Fruit fly (Drosophila melanogaster) whole organism, embryonic: ENCODE results near the gene Bet3.
A peak's percentile ranks its signal among the peaks of the same experiment; 100 is the strongest.

Source experiments
- Antp ChIP-seq: fragments of 200-800 bp; sonication (Bioruptor generic); optimal IDR thresholded peaks from 3 replicates; lab custom pipeline; 2016; ENCODE audit warnings: missing biosample characterization, missing genetic modification characterization
- Asciz ChIP-seq: fragments of 200-800 bp; sonication (Bioruptor generic); optimal IDR thresholded peaks from 2 replicates; lab custom pipeline; 2017; ENCODE audit warnings: missing biosample characterization, mild to moderate bottlenecking, missing genetic modification characterization, missing genetic modification reagents
- CG10267 ChIP-seq: fragments of 200-800 bp; sonication (Bioruptor generic); optimal IDR thresholded peaks from 2 replicates; lab custom pipeline; 2018; ENCODE audit warnings: missing biosample characterization, mild to moderate bottlenecking, missing genetic modification characterization, moderate library complexity
- CG10462 ChIP-seq: fragments of 200-800 bp; sonication (Bioruptor generic); optimal IDR thresholded peaks from 2 replicates; lab custom pipeline; 2016; ENCODE audit warnings: missing biosample characterization, missing genetic modification characterization
- CG10565 ChIP-seq: fragments of 200-800 bp; sonication (Bioruptor generic); optimal IDR thresholded peaks from 3 replicates; lab custom pipeline; 2016; ENCODE audit warnings: missing biosample characterization, mild to moderate bottlenecking, missing genetic modification characterization
- CG11456 ChIP-seq: fragments of 200-800 bp; sonication (Bioruptor generic); IDR thresholded peaks from 3 replicates; pipeline ENCODE4 v1.3.6; 2022; ENCODE audit warnings: missing biosample characterization, missing genetic modification characterization
- CG12769 ChIP-seq: fragments of 200-800 bp; sonication (Bioruptor generic); optimal IDR thresholded peaks from 2 replicates; lab custom pipeline; 2019; ENCODE audit warnings: missing biosample characterization, mild to moderate bottlenecking, missing genetic modification characterization, moderate library complexity
- CG13424 ChIP-seq: fragments of 200-800 bp; sonication (Bioruptor generic); optimal IDR thresholded peaks from 2 replicates; lab custom pipeline; 2019; ENCODE audit warnings: missing biosample characterization, mild to moderate bottlenecking, missing genetic modification characterization, moderate library complexity
- CG14710 ChIP-seq: fragments of 200-800 bp; sonication (Bioruptor generic); optimal IDR thresholded peaks from 3 replicates; lab custom pipeline; 2019; ENCODE audit warnings: missing biosample characterization, mild to moderate bottlenecking, missing genetic modification characterization, moderate library complexity
- CG15696 ChIP-seq: fragments of 200-800 bp; sonication (Bioruptor generic); optimal IDR thresholded peaks from 2 replicates; lab custom pipeline; 2019; ENCODE audit warnings: missing biosample characterization, mild to moderate bottlenecking, missing genetic modification characterization, moderate library complexity
- CG1792 ChIP-seq: fragments of 200-800 bp; sonication (Bioruptor generic); optimal IDR thresholded peaks from 2 replicates; lab custom pipeline; 2016; ENCODE audit warnings: missing biosample characterization, missing genetic modification characterization
- CG18599 ChIP-seq: fragments of 200-800 bp; sonication (Bioruptor generic); optimal IDR thresholded peaks from 3 replicates; lab custom pipeline; 2017; ENCODE audit warnings: missing biosample characterization, missing genetic modification characterization, mild to moderate bottlenecking, moderate library complexity, missing genetic modification reagents
- CG31224 ChIP-seq: fragments of 200-800 bp; sonication (Bioruptor generic); IDR thresholded peaks from 2 replicates; pipeline ENCODE4 v1.3.6; 2022; ENCODE audit warnings: missing biosample characterization, missing genetic modification characterization
- CG32767 ChIP-seq: fragments of 200-800 bp; sonication (Bioruptor generic); IDR thresholded peaks from 2 replicates; pipeline ENCODE4 v1.3.6; 2022; ENCODE audit warnings: missing biosample characterization, missing genetic modification characterization
- CG4282 ChIP-seq: fragments of 200-800 bp; sonication (Bioruptor generic); optimal IDR thresholded peaks from 2 replicates; lab custom pipeline; 2016; ENCODE audit warnings: missing biosample characterization, missing genetic modification characterization
- CG43689 ChIP-seq: fragments of 200-800 bp; sonication (Bioruptor generic); IDR thresholded peaks from 2 replicates; pipeline ENCODE4 v1.3.6; 2022; ENCODE audit warnings: missing biosample characterization, missing genetic modification characterization
- CG7556 ChIP-seq: fragments of 200-800 bp; sonication (Bioruptor generic); optimal IDR thresholded peaks from 2 replicates; lab custom pipeline; 2017; ENCODE audit warnings: missing biosample characterization, mild to moderate bottlenecking, missing genetic modification characterization
- CG8944 ChIP-seq: fragments of 200-800 bp; sonication (Bioruptor generic); optimal IDR thresholded peaks from 3 replicates; lab custom pipeline; 2016; ENCODE audit warnings: missing biosample characterization, missing genetic modification characterization
- Dek ChIP-seq: fragments of 200-800 bp; sonication (Bioruptor generic); optimal IDR thresholded peaks from 3 replicates; lab custom pipeline; 2019; ENCODE audit warnings: missing biosample characterization, mild to moderate bottlenecking, missing genetic modification characterization, moderate library complexity
- Dip2 ChIP-seq: fragments of 200-800 bp; sonication (Bioruptor generic); IDR thresholded peaks from 2 replicates; pipeline ENCODE4 v1.3.6; 2022; ENCODE audit warnings: missing biosample characterization, missing genetic modification characterization
- Dll ChIP-seq: fragments of 200-800 bp; sonication (Bioruptor generic); IDR thresholded peaks from 4 replicates; pipeline ENCODE4 v1.3.6; 2022; ENCODE audit warnings: missing biosample characterization, missing genetic modification characterization; ENCODE audit not compliant: partially characterized antibody
- Drgx ChIP-seq: fragments of 200-800 bp; sonication (Bioruptor generic); IDR thresholded peaks from 2 replicates; pipeline ENCODE4 v1.3.6; 2022; ENCODE audit warnings: missing biosample characterization, missing genetic modification characterization
- ERR ChIP-seq: fragments of 200-800 bp; sonication (Bioruptor generic); optimal IDR thresholded peaks from 2 replicates; lab custom pipeline; 2016; ENCODE audit warnings: missing biosample characterization, missing genetic modification characterization
- Ets65A ChIP-seq: fragments of 200-800 bp; sonication (Bioruptor generic); peaks from one replicate; lab custom pipeline; 2016; ENCODE audit warnings: missing biosample characterization, missing genetic modification characterization
- HLH4C ChIP-seq: fragments of 200-800 bp; sonication (Bioruptor generic); IDR thresholded peaks from 3 replicates; pipeline ENCODE4 v1.3.6; 2022; ENCODE audit warnings: missing biosample characterization, missing genetic modification characterization; ENCODE audit not compliant: partially characterized antibody
- HmgZ ChIP-seq: fragments of 200-800 bp; sonication (Bioruptor generic); optimal IDR thresholded peaks from 2 replicates; lab custom pipeline; 2018; ENCODE audit warnings: missing biosample characterization, mild to moderate bottlenecking, missing genetic modification characterization
- MBD-R2 ChIP-seq: fragments of 200-800 bp; sonication (Bioruptor generic); IDR thresholded peaks from 2 replicates; pipeline ENCODE4 v1.3.6; 2022; ENCODE audit warnings: missing biosample characterization, missing genetic modification characterization
- MESR4 ChIP-seq: fragments of 200-800 bp; sonication (Bioruptor generic); optimal IDR thresholded peaks from 2 replicates; lab custom pipeline; 2018; ENCODE audit warnings: missing biosample characterization, mild to moderate bottlenecking, missing genetic modification characterization, moderate library complexity
- NC2β ChIP-seq: fragments of 200-800 bp; sonication (Bioruptor generic); optimal IDR thresholded peaks from 2 replicates; lab custom pipeline; 2016; ENCODE audit warnings: missing biosample characterization, missing genetic modification characterization
- Xbp1 ChIP-seq: fragments of 200-800 bp; sonication (Bioruptor generic); optimal IDR thresholded peaks from 3 replicates; lab custom pipeline; 2016; ENCODE audit warnings: missing biosample characterization, mild to moderate bottlenecking, missing genetic modification characterization
- ac ChIP-seq: fragments of 200-800 bp; sonication (Bioruptor generic); optimal IDR thresholded peaks from 3 replicates; lab custom pipeline; 2017; ENCODE audit warnings: missing biosample characterization, mild to moderate bottlenecking, missing genetic modification characterization
- amos ChIP-seq: fragments of 200-800 bp; sonication (Bioruptor generic); IDR thresholded peaks from 2 replicates; pipeline ENCODE4 v1.3.6; 2022; ENCODE audit warnings: missing biosample characterization, missing genetic modification characterization; ENCODE audit not compliant: partially characterized antibody
- ase ChIP-seq: fragments of 200-800 bp; sonication (Bioruptor generic); IDR thresholded peaks from 3 replicates; pipeline ENCODE4 v1.3.6; 2022; ENCODE audit warnings: missing biosample characterization, missing genetic modification characterization
- bcd ChIP-seq: fragments of 200-800 bp; sonication (Bioruptor generic); optimal IDR thresholded peaks from 2 replicates; lab custom pipeline; 2017; ENCODE audit warnings: missing biosample characterization, mild to moderate bottlenecking, missing genetic modification characterization
- dm ChIP-seq: fragments of 200-800 bp; sonication (Bioruptor generic); optimal IDR thresholded peaks from 3 replicates; lab custom pipeline; 2016; ENCODE audit warnings: missing biosample characterization, missing genetic modification characterization
- ems ChIP-seq: fragments of 200-800 bp; sonication (Bioruptor generic); optimal IDR thresholded peaks from 3 replicates; lab custom pipeline; 2016; ENCODE audit warnings: missing biosample characterization, missing genetic modification characterization
- esg ChIP-seq: fragments of 200-800 bp; sonication (Bioruptor generic); conservative IDR thresholded peaks from 2 replicates; pipeline ENCODE4 v1.3.6; 2022; ENCODE audit warnings: missing biosample characterization, missing genetic modification characterization
- fu2 ChIP-seq: fragments of 200-800 bp; sonication (Bioruptor generic); optimal IDR thresholded peaks from 2 replicates; lab custom pipeline; 2016; ENCODE audit warnings: missing biosample characterization, missing genetic modification characterization
- gsb ChIP-seq: fragments of 200-800 bp; sonication (Bioruptor generic); IDR thresholded peaks from 2 replicates; pipeline ENCODE4 v1.3.6; 2022; ENCODE audit warnings: missing biosample characterization, missing genetic modification characterization
- her ChIP-seq: fragments of 200-800 bp; sonication (Bioruptor generic); optimal IDR thresholded peaks from 2 replicates; lab custom pipeline; 2016; ENCODE audit warnings: missing biosample characterization, missing genetic modification characterization
- inv ChIP-seq: fragments of 200-800 bp; sonication (Bioruptor generic); IDR thresholded peaks from 2 replicates; pipeline ENCODE4 v1.3.6; 2022; ENCODE audit warnings: missing biosample characterization, missing genetic modification characterization; ENCODE audit not compliant: partially characterized antibody
- kay ChIP-seq: fragments of 200-800 bp; sonication (Bioruptor generic); optimal IDR thresholded peaks from 2 replicates; lab custom pipeline; 2016; ENCODE audit warnings: missing biosample characterization, missing genetic modification characterization
- kni ChIP-seq: fragments of 200-800 bp; sonication (Bioruptor generic); optimal IDR thresholded peaks from 3 replicates; lab custom pipeline; 2017; ENCODE audit warnings: mild to moderate bottlenecking, missing biosample characterization, missing genetic modification reagents, missing genetic modification characterization
- nerfin-1 ChIP-seq: fragments of 200-800 bp; sonication (Bioruptor generic); optimal IDR thresholded peaks from 3 replicates; lab custom pipeline; 2019; ENCODE audit warnings: missing biosample characterization, mild to moderate bottlenecking, missing genetic modification characterization, moderate library complexity
- odd ChIP-seq: fragments of 200-800 bp; sonication (Bioruptor generic); optimal IDR thresholded peaks from 2 replicates; lab custom pipeline; 2017; ENCODE audit warnings: missing biosample characterization, mild to moderate bottlenecking, missing genetic modification characterization
- otp ChIP-seq: fragments of 200-800 bp; sonication (Bioruptor generic); IDR thresholded peaks from 3 replicates; pipeline ENCODE4, ENCODE4 v1.3.6; 2022; ENCODE audit warnings: missing biosample characterization, missing genetic modification characterization
- pnt ChIP-seq: fragments of 200-800 bp; sonication (Bioruptor generic); optimal IDR thresholded peaks from 3 replicates; lab custom pipeline; 2016; ENCODE audit warnings: missing biosample characterization, missing genetic modification characterization
- pros ChIP-seq: fragments of 200-800 bp; sonication (Bioruptor generic); optimal IDR thresholded peaks from 3 replicates; lab custom pipeline; 2019; ENCODE audit warnings: missing biosample characterization, mild to moderate bottlenecking, missing genetic modification characterization, moderate library complexity
- ranshi ChIP-seq: fragments of 200-800 bp; sonication (Bioruptor generic); IDR thresholded peaks from 2 replicates; pipeline ENCODE4 v1.3.6; 2022; ENCODE audit warnings: missing biosample characterization, missing genetic modification characterization
- twi ChIP-seq: fragments of 200-800 bp; optimal IDR thresholded peaks from 2 replicates; lab custom pipeline; 2019; ENCODE audit warnings: missing biosample characterization, mild to moderate bottlenecking, missing genetic modification characterization, moderate library complexity
- vnd ChIP-seq: fragments of 200-800 bp; sonication (Bioruptor generic); IDR thresholded peaks from 3 replicates; pipeline ENCODE4 v1.3.6; 2022; ENCODE audit warnings: missing biosample characterization, missing genetic modification characterization; ENCODE audit not compliant: partially characterized antibody

The Bet3 gene

dm6 chr3L:9435315-9435714, 6.8 kb downstream of the Bet3 start, which contains the start of gene CG42526 (continued):
- TF ChIP-seq CG7556 (GFP tag; lab: Kevin White, UChicago): peak; percentile 57
- TF ChIP-seq CG31224 (GFP tag; lab: Robert Waterston, UW): no peak
- no peak for TF ChIP-seq CG32767 (GFP tag; lab: Robert Waterston, UW)
- peak; percentile 34 for TF ChIP-seq dm (GFP tag; lab: Kevin White, UChicago)
- peak; percentile 54 for TF ChIP-seq Xbp1
- TF ChIP-seq kay: no peak
- TF ChIP-seq CG13424 (tag; lab: Kevin White, UChicago): peak; percentile 3
- peak; percentile 41 for TF ChIP-seq HmgZ (tag; lab: Kevin White, UChicago)
- no peak for TF ChIP-seq Asciz
- no peak for TF ChIP-seq ase (GFP tag; lab: Robert Waterston, UW)
- TF ChIP-seq CG18599 (GFP tag; lab: Kevin White, UChicago): peak; percentile 48
- TF ChIP-seq gsb (GFP tag; lab: Robert Waterston, UW): no peak
- no peak for TF ChIP-seq otp (GFP tag; lab: Robert Waterston, UW)
- TF ChIP-seq pnt (GFP tag; lab: Kevin White, UChicago): no peak
- peak; percentile 45 for TF ChIP-seq her (GFP tag; lab: Kevin White, UChicago)
- peak; percentile 45; the same call in 1 of the 2 replicates for TF ChIP-seq inv (GFP tag; lab: Robert Waterston, UW)
- TF ChIP-seq CG10267: peak; percentile 93
- TF ChIP-seq CG4282 (GFP tag; lab: Kevin White, UChicago): no peak
- TF ChIP-seq CG10462: no peak
- TF ChIP-seq MBD-R2: peak; percentile 70
- TF ChIP-seq vnd (GFP tag; lab: Robert Waterston, UW): no peak
- TF ChIP-seq ems (GFP tag; lab: Kevin White, UChicago): peak; percentile 26
- TF ChIP-seq fu2: peak; percentile 6
- TF ChIP-seq Dll (GFP tag; lab: Robert Waterston, UW): peak; percentile 68
- TF ChIP-seq twi: no peak
- no peak for TF ChIP-seq pros
- no peak for TF ChIP-seq ERR (GFP tag; lab: Kevin White, UChicago)
- TF ChIP-seq NC2β (GFP tag; lab: Kevin White, UChicago): peak; percentile 24
- TF ChIP-seq MESR4 (GFP tag; lab: Kevin White, UChicago): peak; percentile 22
- TF ChIP-seq kni (GFP tag; lab: Kevin White, UChicago): no peak
- no peak for TF ChIP-seq bcd (GFP tag; lab: Kevin White, UChicago)
- TF ChIP-seq amos (GFP tag; lab: Robert Waterston, UW): peak; percentile 44; the same call in 1 of the 2 replicates
- peak; percentile 25; the same call in 1 of the 3 replicates for TF ChIP-seq HLH4C (GFP tag; lab: Robert Waterston, UW)
- no peak for TF ChIP-seq ranshi (GFP tag; lab: Robert Waterston, UW)
- peak; percentile 34; the same call in 1 of the 2 replicates for TF ChIP-seq esg (GFP tag; lab: Robert Waterston, UW)
- no peak for TF ChIP-seq ac (GFP tag; lab: Kevin White, UChicago)
- TF ChIP-seq Antp: peak; percentile 50
- TF ChIP-seq CG8944 (GFP tag; lab: Kevin White, UChicago): peak; percentile 30
- TF ChIP-seq CG11456 (GFP tag; lab: Robert Waterston, UW): 0 out of 3 replicates have a peak, but pooled peaks have one; percentile 47
- TF ChIP-seq Drgx (GFP tag; lab: Robert Waterston, UW): no peak
- TF ChIP-seq odd: no peak
- TF ChIP-seq Dek (tag; lab: Kevin White, UChicago): no peak
- TF ChIP-seq nerfin-1 (tag; lab: Kevin White, UChicago): no peak
- no peak for TF ChIP-seq CG10565
- TF ChIP-seq CG14710: peak; percentile 39
- peak; percentile 93 for TF ChIP-seq Ets65A (GFP tag; lab: Kevin White, UChicago)
- no peak for TF ChIP-seq CG15696
- TF ChIP-seq CG12769 (tag; lab: Kevin White, UChicago): peak; percentile 56
- no peak for TF ChIP-seq Dip2
- TF ChIP-seq CG43689 (GFP tag; lab: Robert Waterston, UW): 0 out of 2 replicates have a peak, but pooled peaks have one; percentile 10
- no peak for TF ChIP-seq CG1792
